Worm (Caenorhabditis elegans) whole organism, mixed stage, embryonic: Measurements from ENCODE around the gene gta-1.

Source experiments
- M03D4.4 ChIP-seq: sonication (generic microtip); optimal IDR thresholded peaks from 2 replicates; lab custom pipeline; 2017; ENCODE audit warnings: mild to moderate bottlenecking, missing genetic modification characterization, missing compliant biosample characterization
- bed-3 ChIP-seq: fragments of 200-800 bp; sonication (Bioruptor generic); optimal IDR thresholded peaks from 3 replicates; lab custom pipeline; 2018; ENCODE audit warnings: mild to moderate bottlenecking, missing genetic modification characterization, moderate library complexity, missing compliant biosample characterization
- blmp-1 ChIP-seq: fragments of 150-350 bp; optimal IDR thresholded peaks from 2 replicates; lab custom pipeline; 2014; ENCODE audit warnings: missing biosample characterization, missing genetic modification characterization
- ceh-39 ChIP-seq: fragments of 150-350 bp; optimal IDR thresholded peaks from 2 replicates; lab custom pipeline; 2014; ENCODE audit warnings: missing biosample characterization, missing genetic modification characterization
- ceh-43 ChIP-seq: fragments of 200-800 bp; sonication (Bioruptor generic); optimal IDR thresholded peaks from 2 replicates; lab custom pipeline; 2018; ENCODE audit warnings: mild to moderate bottlenecking, missing genetic modification characterization, moderate library complexity, missing compliant biosample characterization
- ceh-83 ChIP-seq: fragments of 200-800 bp; sonication (Bioruptor generic); optimal IDR thresholded peaks from 2 replicates; lab custom pipeline; 2018; ENCODE audit warnings: mild to moderate bottlenecking, missing genetic modification characterization, missing compliant biosample characterization
- ces-1 ChIP-seq: fragments of 150-350 bp; optimal IDR thresholded peaks from 2 replicates; lab custom pipeline; 2014; ENCODE audit warnings: missing biosample characterization, missing genetic modification reagents, missing genetic modification characterization
- cnd-1 ChIP-seq: fragments of 200-800 bp; sonication (Bioruptor generic); optimal IDR thresholded peaks from 2 replicates; lab custom pipeline; 2018; ENCODE audit warnings: mild to moderate bottlenecking, missing genetic modification characterization, missing compliant biosample characterization
- drap-1 ChIP-seq: fragments of 200-800 bp; sonication (Bioruptor generic); optimal IDR thresholded peaks from 3 replicates; lab custom pipeline; 2018; ENCODE audit warnings: mild to moderate bottlenecking, missing genetic modification characterization, missing compliant biosample characterization
- elt-3 ChIP-seq: fragments of 150-350 bp; optimal IDR thresholded peaks from 2 replicates; lab custom pipeline; 2014; ENCODE audit warnings: missing biosample characterization, missing genetic modification characterization
- flh-1 ChIP-seq: fragments of 200-800 bp; sonication (Bioruptor generic); optimal IDR thresholded peaks from 2 replicates; lab custom pipeline; 2018; ENCODE audit warnings: mild to moderate bottlenecking, missing genetic modification characterization, moderate library complexity, missing compliant biosample characterization
- ham-2 ChIP-seq: fragments of 200-800 bp; sonication (Bioruptor generic); optimal IDR thresholded peaks from 2 replicates; lab custom pipeline; 2018; ENCODE audit warnings: mild to moderate bottlenecking, missing genetic modification characterization, missing compliant biosample characterization
- hlh-1 ChIP-seq: fragments of 150-350 bp; optimal IDR thresholded peaks from 2 replicates; lab custom pipeline; 2014; ENCODE audit warnings: missing biosample characterization, missing genetic modification reagents, missing genetic modification characterization
- lin-13 ChIP-seq: fragments of 150-350 bp; optimal IDR thresholded peaks from 2 replicates; lab custom pipeline; 2014; ENCODE audit warnings: missing biosample characterization, missing genetic modification characterization
- lin-32 ChIP-seq: fragments of 200-800 bp; sonication (Bioruptor generic); optimal IDR thresholded peaks from 2 replicates; lab custom pipeline; 2018; ENCODE audit warnings: mild to moderate bottlenecking, missing genetic modification characterization, missing compliant biosample characterization
- mls-2 ChIP-seq: sonication (generic microtip); optimal IDR thresholded peaks from 2 replicates; lab custom pipeline; 2016; ENCODE audit warnings: mild to moderate bottlenecking, missing genetic modification characterization, moderate library complexity, missing compliant biosample characterization
- nhr-2 ChIP-seq: fragments of 150-350 bp; optimal IDR thresholded peaks from 2 replicates; lab custom pipeline; 2014; ENCODE audit warnings: missing biosample characterization, missing genetic modification characterization
- nhr-237 ChIP-seq: fragments of 150-350 bp; optimal IDR thresholded peaks from 2 replicates; lab custom pipeline; 2014; ENCODE audit warnings: missing biosample characterization, missing genetic modification characterization
- nhr-28 ChIP-seq: fragments of 150-350 bp; optimal IDR thresholded peaks from 2 replicates; lab custom pipeline; 2014; ENCODE audit warnings: missing biosample characterization, missing genetic modification characterization
- sem-2 ChIP-seq: fragments of 200-800 bp; sonication (Bioruptor generic); optimal IDR thresholded peaks from 2 replicates; lab custom pipeline; 2018; ENCODE audit warnings: mild to moderate bottlenecking, missing genetic modification characterization, missing compliant biosample characterization
- snpc-4 ChIP-seq: fragments of 150-350 bp; optimal IDR thresholded peaks from 2 replicates; lab custom pipeline; 2014; ENCODE audit warnings: missing biosample characterization, missing genetic modification characterization
- sptf-1 ChIP-seq: sonication (generic microtip); optimal IDR thresholded peaks from 2 replicates; lab custom pipeline; 2017; ENCODE audit warnings: mild to moderate bottlenecking, missing genetic modification characterization, moderate library complexity, missing compliant biosample characterization
- tbx-8 ChIP-seq: fragments of 200-800 bp; sonication (Bioruptor generic); optimal IDR thresholded peaks from 2 replicates; lab custom pipeline; 2018; ENCODE audit warnings: mild to moderate bottlenecking, missing genetic modification characterization, moderate library complexity, missing compliant biosample characterization
- unc-120 ChIP-seq: sonication (generic microtip); optimal IDR thresholded peaks from 2 replicates; lab custom pipeline; 2017; ENCODE audit warnings: missing genetic modification characterization, missing compliant biosample characterization; ENCODE audit not compliant: poor library complexity, severe bottlenecking
- unc-62 ChIP-seq: fragments of 150-350 bp; optimal IDR thresholded peaks from 2 replicates; lab custom pipeline; 2014; ENCODE audit warnings: missing biosample characterization, missing genetic modification reagents, missing genetic modification characterization
- zip-8 ChIP-seq: fragments of 150-350 bp; optimal IDR thresholded peaks from 2 replicates; lab custom pipeline; 2014; ENCODE audit warnings: missing biosample characterization, missing genetic modification characterization
- ztf-11 ChIP-seq: fragments of 150-350 bp; optimal IDR thresholded peaks from 2 replicates; lab custom pipeline; 2014; ENCODE audit warnings: missing biosample characterization, missing genetic modification characterization

Gene gta-1

ce11 chrIV:10155475-10155874 is 25.0 kb upstream of the gta-1 start, which contains the start of gene ttr-54:
TSS of gene ttr-54 (plus strand) at chrIV:10155775.
- TF ChIP-seq hlh-1 (peak; percentile 56), flh-1 (GFP tag; lab: Kevin White, UChicago) (no peak), ceh-39 (tag; lab: Kevin White, UChicago) (no peak)
- TF ChIP-seq, all 35 proteins: peak for 1

- TF ChIP-seq M03D4.4 (tag; lab: Kevin White, UChicago) (no peak), snpc-4 (tag; lab: Kevin White, UChicago) (no peak), sptf-1 (tag; lab: Kevin White, UChicago) (no peak)
Measured at ce11 chrIV:10157034-10157433, 23.4 kb upstream of the gta-1 start.

DNA sequence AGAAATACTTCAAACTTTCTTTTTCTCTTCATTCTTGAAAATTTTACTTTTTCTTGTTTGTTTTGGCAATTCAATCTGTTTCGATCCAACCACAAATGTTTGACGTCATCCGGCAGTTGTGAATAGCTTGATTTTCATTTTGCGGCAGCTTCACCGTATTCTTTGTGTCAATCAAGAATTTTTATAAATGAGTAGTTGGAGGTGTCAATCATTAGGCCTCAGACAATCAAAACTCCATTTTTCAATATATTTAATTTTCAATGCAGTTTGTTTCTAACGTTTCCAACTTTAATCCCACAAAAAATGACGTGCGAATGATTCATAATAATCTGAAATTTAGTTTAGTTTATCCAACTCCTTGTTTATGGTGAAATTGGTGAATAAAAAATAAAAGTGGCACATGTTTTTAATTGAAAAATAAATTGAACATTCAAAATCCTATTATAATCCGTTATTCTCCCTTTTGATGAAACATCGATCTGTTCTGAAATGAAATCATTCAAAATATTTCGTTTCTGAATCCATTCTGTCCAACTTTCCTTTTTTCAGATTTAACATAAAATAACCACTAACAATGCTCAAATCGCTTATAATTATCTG is 22.9 kb upstream of the gta-1 start, which contains the start of gene ttr-53:
Gene ttr-53, plus strand, starts transcription at position 550 of the 600 bp plus-strand sequence.
- TF ChIP-seq hlh-1 (no peak), nhr-237 (tag; lab: Kevin White, UChicago) (no peak), ceh-43 (no peak), cnd-1 (tag; lab: Kevin White, UChicago) (no peak), lin-13 (tag; lab: Kevin White, UChicago) (no peak), unc-62 (GFP tag; lab: Kevin White, UChicago) (no peak), blmp-1 (tag; lab: Kevin White, UChicago) (no peak), sptf-1 (tag; lab: Kevin White, UChicago) (no peak), flh-1 (GFP tag; lab: Kevin White, UChicago) (no peak), tbx-8 (GFP tag; lab: Kevin White, UChicago) (no peak), lin-32 (GFP tag; lab: Kevin White, UChicago) (no peak), ztf-11 (tag; lab: Kevin White, UChicago) (no peak), bed-3 (no peak), nhr-2 (tag; lab: Kevin White, UChicago) (no peak), zip-8 (tag; lab: Kevin White, UChicago) (no peak), drap-1 (GFP tag; lab: Kevin White, UChicago) (no peak)

DNA sequence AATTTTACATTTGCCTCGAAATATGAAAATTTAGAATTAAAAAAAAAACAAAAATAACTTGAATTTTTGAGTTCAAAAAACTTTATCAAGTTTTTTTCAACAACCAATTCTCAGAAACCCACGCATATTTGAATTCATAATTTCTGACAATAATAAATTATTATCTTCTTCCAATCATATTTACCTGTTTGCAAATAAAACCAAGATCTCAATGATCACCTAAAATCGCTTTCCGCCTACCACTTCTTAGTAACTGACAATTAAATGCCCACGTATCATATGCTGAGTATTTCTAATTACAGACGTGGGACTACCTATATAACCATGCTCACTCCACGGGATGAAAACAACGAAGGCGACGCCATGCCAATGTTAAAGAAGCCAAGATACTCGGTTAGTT is 18.8 kb upstream of the gta-1 start, which contains the start of gene pps-1:
Gene pps-1, plus strand, starts transcription at position 301 of the 400 bp plus-strand sequence.
- TF ChIP-seq tbx-8 (GFP tag; lab: Kevin White, UChicago), result no peak
- TF ChIP-seq ceh-83 (GFP tag; lab: Kevin White, UChicago), result no peak
- TF ChIP-seq nhr-28 (tag; lab: Kevin White, UChicago), result no peak
- no peak for TF ChIP-seq ham-2 (GFP tag; lab: Kevin White, UChicago)
- no peak for TF ChIP-seq mls-2 (tag; lab: Kevin White, UChicago)
- no peak for TF ChIP-seq cnd-1 (tag; lab: Kevin White, UChicago)
- no peak for TF ChIP-seq sptf-1 (tag; lab: Kevin White, UChicago)
- TF ChIP-seq unc-120 (tag; lab: Kevin White, UChicago), result no peak
- no peak for TF ChIP-seq sem-2
- TF ChIP-seq ztf-11 (tag; lab: Kevin White, UChicago), result no peak
- no peak for TF ChIP-seq nhr-2 (tag; lab: Kevin White, UChicago)
- no peak for TF ChIP-seq ces-1
- TF ChIP-seq flh-1 (GFP tag; lab: Kevin White, UChicago), result no peak
- no peak for TF ChIP-seq elt-3 (tag; lab: Kevin White, UChicago)
- TF ChIP-seq lin-13 (tag; lab: Kevin White, UChicago), result no peak
- TF ChIP-seq blmp-1 (tag; lab: Kevin White, UChicago), result no peak

DNA sequence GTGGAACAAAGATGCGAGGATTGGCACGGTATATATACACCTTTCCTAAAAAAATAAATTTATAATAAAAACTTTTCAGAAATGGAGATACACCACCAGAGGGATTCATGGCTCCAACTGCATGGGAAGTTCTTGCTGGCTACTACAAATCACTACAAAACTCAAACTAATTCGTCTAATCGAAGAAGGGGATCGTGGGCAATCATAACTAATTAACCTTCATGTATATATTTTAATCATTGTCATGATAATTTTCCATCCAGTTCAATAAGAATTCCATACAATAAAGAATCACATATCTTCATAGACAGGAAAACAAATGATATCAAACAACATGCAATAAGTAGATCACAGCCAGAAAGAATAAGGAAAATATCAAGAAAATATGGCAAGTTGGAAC is 16.4 kb upstream of the gta-1 start:
- no peak for TF ChIP-seq lin-13 (tag; lab: Kevin White, UChicago)

ce11 chrIV:10170808-10171207 is 9.7 kb upstream of the gta-1 start:
- TF ChIP-seq ces-1 (peak; percentile 99), bed-3 (no peak)

DNA sequence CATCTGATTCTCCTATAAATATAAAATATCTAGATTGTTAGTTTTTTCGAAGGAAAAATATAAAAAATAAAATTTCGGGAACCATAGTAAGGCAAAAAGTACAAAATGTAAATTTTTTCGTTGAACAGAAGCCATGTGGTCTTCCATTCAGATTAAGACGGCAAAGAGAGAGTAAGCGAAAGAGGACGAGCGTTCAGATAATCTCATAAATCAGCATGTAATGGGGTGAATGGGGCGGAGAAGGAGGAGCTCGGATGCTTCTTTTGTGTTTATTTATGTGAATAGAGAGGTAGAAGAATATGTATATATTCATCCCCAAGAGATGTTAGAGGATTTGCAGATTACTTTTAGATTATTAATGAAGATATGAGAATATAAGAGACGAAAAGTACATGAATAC is 6.1 kb upstream of the gta-1 start, which contains the start of gene pxf-1:
Gene pxf-1, minus strand, starts transcription at position 14 of the 400 bp plus-strand sequence.
- TF ChIP-seq ces-1 (peak; percentile 59), ceh-39 (tag; lab: Kevin White, UChicago) (no peak)
